Fruit fly (Drosophila melanogaster) whole organism, pupa: ENCODE measurements around the gene BG642163.

ENCODE experiments used
- CG10348 ChIP-seq: fragments of 200-800 bp; sonication (Bioruptor generic); IDR thresholded peaks from 2 replicates; pipeline ENCODE4 v1.3.6; 2022; ENCODE audit warnings: missing biosample characterization, missing genetic modification characterization
- CG32121 ChIP-seq: fragments of 200-800 bp; sonication (Bioruptor generic); IDR thresholded peaks from 2 replicates; pipeline ENCODE4 v1.3.6; 2022; ENCODE audit warnings: missing biosample characterization, missing genetic modification characterization
- CG34367 ChIP-seq: fragments of 200-800 bp; sonication (Bioruptor generic); optimal IDR thresholded peaks from 2 replicates; lab custom pipeline; 2018; ENCODE audit warnings: missing biosample characterization, mild to moderate bottlenecking, missing genetic modification characterization
- CG8159 ChIP-seq: fragments of 200-800 bp; sonication (Bioruptor generic); optimal IDR thresholded peaks from 3 replicates; lab custom pipeline; 2018; ENCODE audit warnings: missing biosample characterization, mild to moderate bottlenecking, missing genetic modification characterization, moderate library complexity
- CG8301 ChIP-seq: fragments of 200-800 bp; sonication (Bioruptor generic); optimal IDR thresholded peaks from 2 replicates; lab custom pipeline; 2018; ENCODE audit warnings: missing biosample characterization, mild to moderate bottlenecking, missing genetic modification characterization
- EcR ChIP-seq: fragments of 200-800 bp; sonication (Bioruptor generic); optimal IDR thresholded peaks from 3 replicates; lab custom pipeline; 2019; ENCODE audit warnings: missing biosample characterization, missing genetic modification characterization, mild to moderate bottlenecking, moderate library complexity, missing genetic modification reagents
- Ets98B ChIP-seq: fragments of 200-800 bp; sonication (Bioruptor generic); IDR thresholded peaks from 2 replicates; pipeline ENCODE4 v1.3.6; 2022; ENCODE audit warnings: missing biosample characterization, missing genetic modification characterization
- gl ChIP-seq: fragments of 200-800 bp; sonication (Bioruptor generic); optimal IDR thresholded peaks from 2 replicates; lab custom pipeline; 2018; ENCODE audit warnings: missing biosample characterization, mild to moderate bottlenecking, missing genetic modification characterization

- TF ChIP-seq gl (no peak), CG8301 (tag; lab: Kevin White, UChicago) (no peak), CG10348 (GFP tag; lab: Robert Waterston, UW) (no peak), CG8159 (tag; lab: Kevin White, UChicago) (no peak), CG34367 (no peak), Ets98B (no peak), CG32121 (GFP tag; lab: Robert Waterston, UW) (no peak), EcR (GFP tag; lab: Kevin White, UChicago) (no peak)
These were observed 19.8 kb downstream of the BG642163 start for dm6 chr2L:4660932-4661331.
